Fruit fly (Drosophila melanogaster): ENCODE data around the gene Srp54.
A peak's percentile ranks its signal among the peaks of the same experiment; 100 is the strongest.

The Srp54 gene

dm6 chr2L:9947738-9948519, 35.2 kb downstream of the Srp54 start:
- TF ChIP-seq N (GFP tag; optimal IDR thresholded peaks at IDR 0.05) (no peak), Vsx2 (GFP tag; optimal IDR thresholded peaks at IDR 0.05; ENCODE audit: partially characterized antibody) (no peak), tai (GFP tag; optimal IDR thresholded peaks at IDR 0.05) (no peak), Rel (GFP tag; optimal IDR thresholded peaks at IDR 0.05) (peak; percentile 48), Rel (tag; optimal IDR thresholded peaks at IDR 0.05) (peak; percentile 33), woc (GFP tag; optimal IDR thresholded peaks at IDR 0.05) (peak; percentile 40), Myc (optimal IDR thresholded peaks at IDR 0.05) (peak; percentile 98), h (GFP tag; optimal IDR thresholded peaks at IDR 0.05) (peak; percentile 85), Hnf4 (GFP tag; optimal IDR thresholded peaks at IDR 0.05) (peak; percentile 39), Hr83 (GFP tag; optimal IDR thresholded peaks at IDR 0.05; ENCODE audit: poor library complexity, severe bottlenecking) (peak; percentile 42)

- TF ChIP-seq br (GFP tag; optimal IDR thresholded peaks at IDR 0.05) (no peak), h (GFP tag; optimal IDR thresholded peaks at IDR 0.05) (peak; percentile 57), foxo (GFP tag; optimal IDR thresholded peaks at IDR 0.05) (no peak)
These were observed 35.8 kb downstream of the Srp54 start for dm6 chr2L:9948520-9948858.

- TF ChIP-seq Sp1 (GFP tag; optimal IDR thresholded peaks at IDR 0.05) (peak; percentile 1), h (GFP tag; optimal IDR thresholded peaks at IDR 0.05) (peak; percentile 28), usp (GFP tag; optimal IDR thresholded peaks at IDR 0.05) (no peak)
These were observed 36.7 kb downstream of the Srp54 start for dm6 chr2L:9949178-9950062.

dm6 chr2L:9954119-9954518, 41.4 kb downstream of the Srp54 start, which contains the start of the genes CG13126 and CG4709:
TSS of gene CG13126 (minus strand) at chr2L:9954181.
TSS of gene CG4709 (plus strand) at chr2L:9954325.
- TF ChIP-seq foxo (GFP tag; optimal IDR thresholded peaks at IDR 0.05) (peak in 1 of 2 experiments; percentile 92), rgr (GFP tag; optimal IDR thresholded peaks at IDR 0.05) (peak; percentile 93), Abd-B (GFP tag; optimal IDR thresholded peaks at IDR 0.05) (no peak), dmrt93B (GFP tag; optimal IDR thresholded peaks at IDR 0.05) (peak; percentile 79), Vsx2 (GFP tag; optimal IDR thresholded peaks at IDR 0.05; ENCODE audit: partially characterized antibody) (no peak), Jra (GFP tag; optimal IDR thresholded peaks at IDR 0.05) (peak; percentile 42), OdsH (GFP tag; optimal IDR thresholded peaks at IDR 0.05) (peak; percentile 89), usp (GFP tag; optimal IDR thresholded peaks at IDR 0.05) (no peak), tai (GFP tag; optimal IDR thresholded peaks at IDR 0.05) (no peak), fru (GFP tag; optimal IDR thresholded peaks at IDR 0.05) (peak; percentile 79), N (GFP tag; optimal IDR thresholded peaks at IDR 0.05) (no peak), Dfd (GFP tag; optimal IDR thresholded peaks at IDR 0.05) (no peak), Hnf4 (GFP tag; optimal IDR thresholded peaks at IDR 0.05) (peak; percentile 81), CG9705 (GFP tag; optimal IDR thresholded peaks at IDR 0.05) (peak; percentile 69), CG32264 (GFP tag; optimal IDR thresholded peaks at IDR 0.05) (no peak), dsf (GFP tag; optimal IDR thresholded peaks at IDR 0.05; ENCODE audit: borderline replicate concordance) (peak; percentile 58), lola (GFP tag; optimal IDR thresholded peaks at IDR 0.05) (no peak), jim (GFP tag; optimal IDR thresholded peaks at IDR 0.05) (no peak), Hr78 (GFP tag; optimal IDR thresholded peaks at IDR 0.05) (no peak), h (GFP tag; optimal IDR thresholded peaks at IDR 0.05) (peak; percentile 91), pan (optimal IDR thresholded peaks at IDR 0.05) (no peak), GATAd (GFP tag; optimal IDR thresholded peaks at IDR 0.05) (peak; percentile 54), sage (GFP tag; optimal IDR thresholded peaks at IDR 0.05) (peak; percentile 85), HLH106 (tag; optimal IDR thresholded peaks at IDR 0.05) (peak; percentile 95), psq (GFP tag; optimal IDR thresholded peaks at IDR 0.05) (peak; percentile 87), ey (GFP tag; optimal IDR thresholded peaks at IDR 0.05) (peak; percentile 75), Dif (GFP tag; optimal IDR thresholded peaks at IDR 0.05; ENCODE audit: partially characterized antibody) (no peak), Mio (GFP tag; optimal IDR thresholded peaks at IDR 0.05) (no peak), woc (GFP tag; optimal IDR thresholded peaks at IDR 0.05) (peak; percentile 85), dl (GFP tag; optimal IDR thresholded peaks at IDR 0.05; ENCODE audit: insufficient read depth in 1 of 2, partially characterized antibody in 2 of 2) (no peak), Hr83 (GFP tag; optimal IDR thresholded peaks at IDR 0.05; ENCODE audit: poor library complexity, severe bottlenecking) (peak; percentile 73), Sp1 (GFP tag; optimal IDR thresholded peaks at IDR 0.05) (peak; percentile 94), brk (GFP tag; optimal IDR thresholded peaks at IDR 0.05) (peak; percentile 93), Rel (GFP tag; optimal IDR thresholded peaks at IDR 0.05) (peak; percentile 27), Rel (tag; optimal IDR thresholded peaks at IDR 0.05) (peak; percentile 77), sv (GFP tag; optimal IDR thresholded peaks at IDR 0.05) (peak; percentile 77), Myc (optimal IDR thresholded peaks at IDR 0.05) (peak; percentile 32), CrebA (GFP tag; optimal IDR thresholded peaks at IDR 0.05; ENCODE audit: borderline replicate concordance) (no peak), br (GFP tag; optimal IDR thresholded peaks at IDR 0.05) (peak; percentile 71)
